Fruit fly (Drosophila melanogaster) whole organism, pupa: ENCODE data around the gene CG31517.

ENCODE experiments used
- CG15710 ChIP-seq: fragments of 200-800 bp; sonication (Bioruptor generic); optimal IDR thresholded peaks from 2 replicates; lab custom pipeline; 2018; ENCODE audit warnings: missing biosample characterization, mild to moderate bottlenecking, missing genetic modification characterization, moderate library complexity
- CG17806 ChIP-seq: fragments of 200-800 bp; sonication (Bioruptor generic); optimal IDR thresholded peaks from 2 replicates; lab custom pipeline; 2018; ENCODE audit warnings: missing biosample characterization, mild to moderate bottlenecking, missing genetic modification characterization, moderate library complexity
- CG8159 ChIP-seq: fragments of 200-800 bp; sonication (Bioruptor generic); optimal IDR thresholded peaks from 3 replicates; lab custom pipeline; 2018; ENCODE audit warnings: missing biosample characterization, mild to moderate bottlenecking, missing genetic modification characterization, moderate library complexity
- CG8301 ChIP-seq: fragments of 200-800 bp; sonication (Bioruptor generic); optimal IDR thresholded peaks from 2 replicates; lab custom pipeline; 2018; ENCODE audit warnings: missing biosample characterization, mild to moderate bottlenecking, missing genetic modification characterization
- CG9948 ChIP-seq: fragments of 200-800 bp; sonication (Bioruptor generic); optimal IDR thresholded peaks from 2 replicates; lab custom pipeline; 2018; ENCODE audit warnings: missing biosample characterization, mild to moderate bottlenecking, missing genetic modification characterization, moderate library complexity
- EcR ChIP-seq: fragments of 200-800 bp; sonication (Bioruptor generic); optimal IDR thresholded peaks from 3 replicates; lab custom pipeline; 2019; ENCODE audit warnings: missing biosample characterization, missing genetic modification characterization, mild to moderate bottlenecking, moderate library complexity, missing genetic modification reagents
- Pif1A ChIP-seq: fragments of 200-800 bp; sonication (Bioruptor generic); optimal IDR thresholded peaks from 3 replicates; lab custom pipeline; 2016; ENCODE audit warnings: missing biosample characterization, missing genetic modification characterization
- Pif1B ChIP-seq: fragments of 200-800 bp; sonication (Bioruptor generic); optimal IDR thresholded peaks from 3 replicates; lab custom pipeline; 2016; ENCODE audit warnings: missing biosample characterization, missing genetic modification characterization
- gl ChIP-seq: fragments of 200-800 bp; sonication (Bioruptor generic); optimal IDR thresholded peaks from 2 replicates; lab custom pipeline; 2018; ENCODE audit warnings: missing biosample characterization, mild to moderate bottlenecking, missing genetic modification characterization

DNA sequence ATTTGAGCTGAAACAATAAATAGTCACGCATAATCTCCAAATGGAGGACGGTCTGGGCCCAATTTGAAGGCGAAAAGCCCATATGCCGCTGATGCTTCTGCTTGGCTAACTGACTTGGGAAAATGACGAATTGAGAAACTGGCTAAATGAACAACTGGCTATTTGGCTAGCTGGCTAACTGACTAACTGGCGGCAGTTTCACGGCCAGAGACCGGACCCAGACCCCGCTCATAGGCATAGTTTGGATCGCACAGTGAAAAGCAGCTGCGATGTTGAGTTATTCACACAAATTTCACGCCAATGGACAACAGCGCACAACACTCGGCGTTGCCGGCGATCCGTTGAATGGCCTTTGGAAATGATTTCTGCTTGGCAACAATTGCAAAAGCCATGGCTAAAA lies 50.4 kb downstream of the CG31517 start:
- TF ChIP-seq CG9948 (tag; lab: Kevin White, UChicago) (no peak), CG8301 (tag; lab: Kevin White, UChicago) (no peak), EcR (GFP tag; lab: Kevin White, UChicago) (no peak), Pif1B (GFP tag; lab: Kevin White, UChicago) (no peak), gl (tag; lab: Kevin White, UChicago) (no peak), CG15710 (tag; lab: Kevin White, UChicago) (no peak), CG8159 (no peak), CG17806 (tag; lab: Kevin White, UChicago) (no peak), Pif1A (GFP tag; lab: Kevin White, UChicago) (no peak)
